Worm (Caenorhabditis elegans): Measurements from ENCODE around the gene xpo-1.

xpo-1 gene

DNA sequence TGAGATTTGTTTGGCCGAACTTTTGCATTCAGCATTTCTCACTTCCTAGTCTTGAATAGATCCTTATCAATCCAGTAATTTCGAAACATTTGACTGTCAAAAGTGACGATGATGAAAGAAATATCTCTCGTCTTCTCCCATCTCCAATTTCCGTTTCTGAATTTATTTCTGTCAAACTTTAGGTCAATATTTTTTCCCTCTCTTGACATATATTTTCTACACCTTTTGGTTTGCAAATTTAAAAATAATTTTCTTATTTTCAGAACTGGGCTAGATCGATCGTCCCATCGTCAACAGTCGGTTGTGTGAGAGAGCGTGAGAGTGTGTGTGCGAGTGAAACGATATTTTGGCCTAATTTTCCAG is at the start of gene xpo-1:
xpo-1 (plus strand) TSS at position 264 of the 363 bp plus-strand sequence.
- TF ChIP-seq cnd-1 (tag; optimal IDR thresholded peaks at IDR 0.05) (no peak), nhr-2 (tag; optimal IDR thresholded peaks at IDR 0.05) (no peak), snpc-4 (tag; optimal IDR thresholded peaks at IDR 0.05) (no peak), nhr-237 (tag; optimal IDR thresholded peaks at IDR 0.05) (no peak), ztf-11 (tag; optimal IDR thresholded peaks at IDR 0.05) (no peak), mls-2 (tag; optimal IDR thresholded peaks at IDR 0.05) (no peak), sem-2 (GFP tag; optimal IDR thresholded peaks at IDR 0.05) (no peak), ceh-39 (tag; optimal IDR thresholded peaks at IDR 0.05) (no peak), zip-8 (tag; optimal IDR thresholded peaks at IDR 0.05) (no peak), lin-13 (tag; optimal IDR thresholded peaks at IDR 0.05) (no peak)

DNA sequence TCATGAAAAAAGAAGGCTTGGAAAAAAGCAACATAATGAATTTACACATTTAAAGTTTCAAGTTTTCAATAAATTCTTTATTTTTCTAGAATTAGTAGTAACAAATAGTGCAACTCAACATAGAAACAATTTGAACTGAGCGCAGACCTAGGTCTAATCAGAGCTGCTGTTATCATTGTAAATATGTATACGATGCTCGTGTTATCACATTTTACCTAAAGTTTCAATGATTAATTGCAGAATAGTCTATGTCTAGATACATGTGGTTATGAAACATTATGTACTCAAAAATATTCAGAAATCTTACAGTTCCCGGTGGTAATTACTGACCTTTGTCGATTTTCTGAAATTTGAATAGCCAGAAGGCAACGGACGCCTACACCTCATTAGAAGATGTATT is 48.9 kb upstream of the xpo-1 start:
- TF ChIP-seq mab-5 (tag; optimal IDR thresholded peaks at IDR 0.05): no peak
- no peak for TF ChIP-seq nhr-2 (tag; optimal IDR thresholded peaks at IDR 0.05)
- TF ChIP-seq ham-2 (GFP tag; optimal IDR thresholded peaks at IDR 0.05): no peak
- TF ChIP-seq sem-2 (GFP tag; optimal IDR thresholded peaks at IDR 0.05): no peak
- no peak for TF ChIP-seq unc-62 (GFP tag; optimal IDR thresholded peaks at IDR 0.05)
- TF ChIP-seq hlh-1 (tag; optimal IDR thresholded peaks at IDR 0.05): no peak
- TF ChIP-seq unc-120 (tag; optimal IDR thresholded peaks at IDR 0.05; ENCODE audit: poor library complexity, severe bottlenecking): no peak
- TF ChIP-seq drap-1 (GFP tag; optimal IDR thresholded peaks at IDR 0.05): no peak
- no peak for TF ChIP-seq M03D4.4 (tag; optimal IDR thresholded peaks at IDR 0.05)
- TF ChIP-seq snpc-4 (tag; optimal IDR thresholded peaks at IDR 0.05): no peak
- TF ChIP-seq elt-3 (tag; optimal IDR thresholded peaks at IDR 0.05): no peak
- TF ChIP-seq ceh-83 (GFP tag; optimal IDR thresholded peaks at IDR 0.05): no peak
- TF ChIP-seq lin-32 (GFP tag; optimal IDR thresholded peaks at IDR 0.05): no peak
- no peak for TF ChIP-seq elt-1 (tag; optimal IDR thresholded peaks at IDR 0.05; ENCODE audit: borderline replicate concordance, insufficient read depth)
- TF ChIP-seq lsy-2 (tag; optimal IDR thresholded peaks at IDR 0.05): no peak
- no peak for TF ChIP-seq ztf-11 (tag; optimal IDR thresholded peaks at IDR 0.05)
- no peak for TF ChIP-seq flh-1 (GFP tag; optimal IDR thresholded peaks at IDR 0.05)
- TF ChIP-seq nhr-237 (tag; optimal IDR thresholded peaks at IDR 0.05): no peak
- TF ChIP-seq zip-8 (tag; optimal IDR thresholded peaks at IDR 0.05): no peak

DNA sequence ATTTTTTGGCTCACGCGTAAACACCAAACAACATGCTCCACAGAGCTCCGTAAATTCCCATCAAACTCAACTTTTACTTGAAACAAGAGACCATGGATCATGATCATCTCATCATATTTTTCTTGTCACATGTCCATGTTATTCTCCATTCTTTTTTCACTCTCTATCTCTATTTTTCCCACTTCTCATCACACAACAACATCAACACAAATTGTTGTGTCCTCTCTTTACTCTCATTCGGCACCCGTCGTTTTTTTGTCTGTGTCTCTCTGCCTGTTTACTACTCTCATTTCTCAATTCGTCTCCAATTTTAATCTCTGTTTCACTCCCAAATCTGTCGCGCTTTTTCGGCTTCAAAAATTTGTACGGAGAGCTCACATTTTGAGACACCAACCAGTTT is 45.6 kb upstream of the xpo-1 start:
- no peak for TF ChIP-seq mls-2 (tag; optimal IDR thresholded peaks at IDR 0.05)
- no peak for TF ChIP-seq nhr-28 (tag; optimal IDR thresholded peaks at IDR 0.05)
- peak; percentile 70 for TF ChIP-seq unc-62 (GFP tag; optimal IDR thresholded peaks at IDR 0.05)
- TF ChIP-seq ces-1 (GFP tag; optimal IDR thresholded peaks at IDR 0.05): peak; percentile 66
- TF ChIP-seq unc-120 (tag; optimal IDR thresholded peaks at IDR 0.05; ENCODE audit: poor library complexity, severe bottlenecking): peak; percentile 27

DNA sequence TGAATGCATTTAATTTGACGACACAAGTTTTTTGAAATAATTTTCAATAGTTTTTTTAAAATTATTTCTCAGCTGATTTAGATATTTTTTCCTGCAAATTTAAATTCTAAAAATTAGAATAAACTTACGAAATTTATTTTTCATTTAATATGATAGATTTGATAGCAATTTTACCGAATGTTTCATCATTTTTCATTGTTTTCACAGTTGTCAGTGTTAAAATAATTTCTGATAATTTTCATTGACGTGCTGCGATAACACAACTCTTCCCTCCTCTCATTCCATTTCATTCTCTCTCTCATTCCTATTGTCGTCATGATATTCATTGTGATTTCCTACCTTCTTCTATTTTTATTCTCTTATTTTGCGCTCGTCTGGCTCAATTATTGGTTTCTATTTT is 44.7 kb upstream of the xpo-1 start, which contains the start of gene hint-3:
hint-3 (plus strand) TSS at position 301 of the 400 bp plus-strand sequence.
- no peak for TF ChIP-seq sptf-1 (tag; optimal IDR thresholded peaks at IDR 0.05)
- no peak for TF ChIP-seq hlh-1 (tag; optimal IDR thresholded peaks at IDR 0.05)
- no peak for TF ChIP-seq unc-62 (GFP tag; optimal IDR thresholded peaks at IDR 0.05)
- TF ChIP-seq lin-13 (tag; optimal IDR thresholded peaks at IDR 0.05): no peak
- TF ChIP-seq snpc-4 (tag; optimal IDR thresholded peaks at IDR 0.05): no peak
- TF ChIP-seq mep-1 (tag; optimal IDR thresholded peaks at IDR 0.05): no peak

DNA sequence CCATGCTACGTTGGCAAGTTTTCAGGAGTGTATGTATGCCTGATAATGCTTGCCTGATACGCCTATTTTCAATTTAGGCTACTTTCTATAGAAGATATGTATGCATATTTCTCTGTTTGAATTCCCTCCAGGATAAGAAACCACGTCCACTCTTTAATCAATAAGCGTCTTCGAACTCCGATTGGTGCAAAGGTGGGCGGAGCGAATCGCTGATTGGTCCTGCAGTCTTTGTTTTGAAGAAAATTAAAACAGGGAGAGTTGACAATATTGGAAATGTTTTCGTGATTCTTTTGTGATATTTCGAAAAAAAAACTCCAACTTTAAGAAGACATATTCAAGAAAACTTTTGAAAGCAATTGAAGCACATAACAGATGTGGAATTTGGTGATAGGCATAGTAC is 43.0 kb upstream of the xpo-1 start:
- TF ChIP-seq nhr-12 (tag; optimal IDR thresholded peaks at IDR 0.05) (no peak), nhr-237 (tag; optimal IDR thresholded peaks at IDR 0.05) (no peak), lin-32 (GFP tag; optimal IDR thresholded peaks at IDR 0.05) (no peak)

DNA sequence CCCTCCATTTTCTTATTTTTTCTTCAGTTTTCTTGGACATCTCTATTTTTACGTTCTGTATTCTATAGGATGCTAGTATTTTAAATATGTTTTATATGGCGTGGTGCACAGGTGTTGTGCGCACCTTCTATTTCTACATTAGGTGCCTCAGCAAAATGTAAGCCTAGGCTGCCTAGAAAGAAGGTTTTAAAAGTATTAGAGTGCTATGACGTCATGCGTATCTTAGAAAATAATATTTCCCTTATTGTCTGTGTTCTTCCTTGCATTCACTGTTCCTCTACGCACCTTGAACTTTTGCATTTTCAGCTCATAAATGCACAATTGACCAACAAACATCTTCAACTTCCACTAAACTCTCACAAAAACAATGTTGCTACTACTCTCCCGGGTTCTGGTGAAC is 33.9 kb upstream of the xpo-1 start, which contains the start of gene frpr-3:
frpr-3 (plus strand) TSS at position 301 of the 400 bp plus-strand sequence.
- TF ChIP-seq ces-1 (GFP tag; optimal IDR thresholded peaks at IDR 0.05): no peak
- TF ChIP-seq unc-62 (GFP tag; optimal IDR thresholded peaks at IDR 0.05): no peak
- no peak for TF ChIP-seq tbx-8 (GFP tag; optimal IDR thresholded peaks at IDR 0.05)
- TF ChIP-seq ham-2 (GFP tag; optimal IDR thresholded peaks at IDR 0.05): no peak
- TF ChIP-seq ceh-39 (tag; optimal IDR thresholded peaks at IDR 0.05): no peak
- no peak for TF ChIP-seq nhr-237 (tag; optimal IDR thresholded peaks at IDR 0.05)
- no peak for TF ChIP-seq unc-39 (tag; optimal IDR thresholded peaks at IDR 0.05)
- no peak for TF ChIP-seq unc-120 (tag; optimal IDR thresholded peaks at IDR 0.05; ENCODE audit: poor library complexity, severe bottlenecking)
- no peak for TF ChIP-seq nhr-2 (tag; optimal IDR thresholded peaks at IDR 0.05)
- TF ChIP-seq zip-8 (tag; optimal IDR thresholded peaks at IDR 0.05): no peak
- TF ChIP-seq hlh-1 (tag; optimal IDR thresholded peaks at IDR 0.05): no peak
- TF ChIP-seq drap-1 (GFP tag; optimal IDR thresholded peaks at IDR 0.05): no peak
- no peak for TF ChIP-seq nhr-12 (tag; optimal IDR thresholded peaks at IDR 0.05)
- no peak for TF ChIP-seq snpc-4 (tag; optimal IDR thresholded peaks at IDR 0.05)
